Fruit fly (Drosophila melanogaster) whole organism, adult: ENCODE data around the gene CG10347.

Source experiments
- CG11617 ChIP-seq: fragments of 200-800 bp; sonication (Bioruptor generic); optimal IDR thresholded peaks from 2 replicates; lab custom pipeline; 2017; ENCODE audit warnings: mild to moderate bottlenecking, missing biosample characterization, missing genetic modification reagents, missing genetic modification characterization
- CG12768 ChIP-seq: fragments of 200-800 bp; sonication (Bioruptor generic); optimal IDR thresholded peaks from 2 replicates; lab custom pipeline; 2017; ENCODE audit warnings: missing biosample characterization, missing genetic modification characterization, mild to moderate bottlenecking, moderate library complexity, missing genetic modification reagents
- CG14711 ChIP-seq: fragments of 200-800 bp; sonication (Bioruptor generic); optimal IDR thresholded peaks from 2 replicates; lab custom pipeline; 2018; ENCODE audit warnings: missing biosample characterization, mild to moderate bottlenecking, missing genetic modification characterization, moderate library complexity
- CG1620 ChIP-seq: fragments of 200-800 bp; sonication (Bioruptor generic); optimal IDR thresholded peaks from 2 replicates; lab custom pipeline; 2016; ENCODE audit warnings: missing biosample characterization, missing genetic modification characterization
- CG33017 ChIP-seq: fragments of 200-800 bp; sonication (Bioruptor generic); optimal IDR thresholded peaks from 2 replicates; lab custom pipeline; 2018; ENCODE audit warnings: missing biosample characterization, mild to moderate bottlenecking, missing genetic modification characterization, moderate library complexity
- CG5204 ChIP-seq: fragments of 200-800 bp; sonication (Bioruptor generic); optimal IDR thresholded peaks from 2 replicates; lab custom pipeline; 2016; ENCODE audit warnings: missing biosample characterization, missing genetic modification characterization
- CG7045 ChIP-seq: fragments of 200-800 bp; sonication (Bioruptor generic); optimal IDR thresholded peaks from 2 replicates; lab custom pipeline; 2017; ENCODE audit warnings: missing biosample characterization, mild to moderate bottlenecking, missing genetic modification characterization
- CG7101 ChIP-seq: fragments of 200-800 bp; sonication (Bioruptor generic); optimal IDR thresholded peaks from 2 replicates; lab custom pipeline; 2018; ENCODE audit warnings: missing biosample characterization, mild to moderate bottlenecking, missing genetic modification characterization, moderate library complexity
- Clk ChIP-seq: fragments of 200-800 bp; sonication (Bioruptor generic); optimal IDR thresholded peaks from 2 replicates; lab custom pipeline; 2017; ENCODE audit warnings: missing biosample characterization, missing genetic modification characterization
- Crg-1 ChIP-seq: fragments of 200-800 bp; sonication (Bioruptor generic); optimal IDR thresholded peaks from 2 replicates; lab custom pipeline; 2016; ENCODE audit warnings: missing biosample characterization, missing genetic modification characterization
- Hr96 ChIP-seq: fragments of 200-800 bp; sonication (Bioruptor generic); optimal IDR thresholded peaks from 2 replicates; lab custom pipeline; 2016; ENCODE audit warnings: missing biosample characterization, missing genetic modification characterization
- Mnt ChIP-seq: fragments of 200-800 bp; sonication (Bioruptor generic); optimal IDR thresholded peaks from 2 replicates; lab custom pipeline; 2016; ENCODE audit warnings: missing biosample characterization, mild to moderate bottlenecking, missing genetic modification characterization
- bab1 ChIP-seq: fragments of 200-800 bp; sonication (Bioruptor generic); optimal IDR thresholded peaks from 3 replicates; lab custom pipeline; 2019; ENCODE audit warnings: missing biosample characterization, mild to moderate bottlenecking, missing genetic modification characterization, moderate library complexity
- cic ChIP-seq: fragments of 200-800 bp; sonication (Bioruptor generic); optimal IDR thresholded peaks from 2 replicates; lab custom pipeline; 2017; ENCODE audit warnings: missing biosample characterization, mild to moderate bottlenecking, missing genetic modification characterization, moderate library complexity
- cnc ChIP-seq, 2 experiments: fragments of >200 bp; optimal IDR thresholded peaks; 2 replicates each; lab custom pipeline; 2017
- kay ChIP-seq: fragments of 200-800 bp; sonication (Bioruptor generic); peaks from one replicate; lab custom pipeline; 2016; ENCODE audit warnings: missing biosample characterization, missing genetic modification characterization, borderline replicate concordance
- ovo ChIP-seq: fragments of 200-800 bp; sonication (Bioruptor generic); optimal IDR thresholded peaks from 2 replicates; lab custom pipeline; 2016; ENCODE audit warnings: missing biosample characterization, missing genetic modification characterization
- pad ChIP-seq: fragments of 200-800 bp; sonication (Bioruptor generic); optimal IDR thresholded peaks from 3 replicates; lab custom pipeline; 2017; ENCODE audit warnings: missing biosample characterization, missing genetic modification characterization, mild to moderate bottlenecking, moderate library complexity, missing genetic modification reagents
- tj ChIP-seq: fragments of 200-800 bp; sonication (Bioruptor generic); optimal IDR thresholded peaks from 3 replicates; lab custom pipeline; 2017; ENCODE audit warnings: missing biosample characterization, mild to moderate bottlenecking, missing genetic modification characterization, moderate library complexity
- toe ChIP-seq: fragments of 200-800 bp; sonication (Bioruptor generic); optimal IDR thresholded peaks from 2 replicates; lab custom pipeline; 2016; ENCODE audit warnings: missing biosample characterization, missing genetic modification characterization

CG10347 gene

dm6 chrX:11828336-11829007 lies 26.3 kb downstream of the CG10347 start:
- TF ChIP-seq CG14711 (tag; lab: Kevin White, UChicago) (no peak), kay (GFP tag; lab: Kevin White, UChicago) (no peak), CG11617 (GFP tag; lab: Kevin White, UChicago) (no peak), CG1620 (GFP tag; lab: Kevin White, UChicago) (no peak), toe (GFP tag; lab: Kevin White, UChicago) (no peak), CG7045 (no peak), CG12768 (no peak), tj (GFP tag; lab: Kevin White, UChicago) (no peak), ovo (GFP tag; lab: Kevin White, UChicago) (no peak), bab1 (GFP tag; lab: Kevin White, UChicago) (no peak), Crg-1 (GFP tag; lab: Kevin White, UChicago) (no peak), CG5204 (no peak), pad (GFP tag; lab: Kevin White, UChicago) (no peak), cic (GFP tag; lab: Kevin White, UChicago) (no peak)

dm6 chrX:11823003-11823402 lies 31.7 kb downstream of the CG10347 start:
- TF ChIP-seq Crg-1 (GFP tag; lab: Kevin White, UChicago) = no peak
- no peak for TF ChIP-seq pad (GFP tag; lab: Kevin White, UChicago)
- TF ChIP-seq tj (GFP tag; lab: Kevin White, UChicago) = peak; percentile 28
- peak; percentile 54 for TF ChIP-seq CG12768
- TF ChIP-seq CG7101 (tag; lab: Kevin White, UChicago) = peak; percentile 66
- peak; percentile 38 for TF ChIP-seq cic (GFP tag; lab: Kevin White, UChicago)
- TF ChIP-seq CG7045 = peak; percentile 9
- no peak for TF ChIP-seq cnc (optimal IDR thresholded peaks at IDR 0.05; lab: Kevin White, UChicago)
- no peak for TF ChIP-seq CG33017 (tag; lab: Kevin White, UChicago)
- TF ChIP-seq CG5204 = no peak
- TF ChIP-seq Mnt (GFP tag; lab: Kevin White, UChicago) = no peak
- peak; percentile 4 for TF ChIP-seq CG14711 (tag; lab: Kevin White, UChicago)
- no peak for TF ChIP-seq toe (GFP tag; lab: Kevin White, UChicago)
- peak; percentile 47 for TF ChIP-seq CG11617 (GFP tag; lab: Kevin White, UChicago)
- no peak for TF ChIP-seq Clk (GFP tag; lab: Kevin White, UChicago)
- no peak for TF ChIP-seq ovo (GFP tag; lab: Kevin White, UChicago)
- TF ChIP-seq bab1 (GFP tag; lab: Kevin White, UChicago) = peak; percentile 67
- no peak for TF ChIP-seq kay (GFP tag; lab: Kevin White, UChicago)
- TF ChIP-seq CG1620 (GFP tag; lab: Kevin White, UChicago) = peak; percentile 4
- no peak for TF ChIP-seq Hr96 (GFP tag; lab: Kevin White, UChicago)

- TF ChIP-seq pad (GFP tag; lab: Kevin White, UChicago) (no peak), cic (GFP tag; lab: Kevin White, UChicago) (peak; percentile 20), CG12768 (peak; percentile 61), CG1620 (GFP tag; lab: Kevin White, UChicago) (no peak), CG11617 (GFP tag; lab: Kevin White, UChicago) (peak; percentile 19), Clk (GFP tag; lab: Kevin White, UChicago) (no peak), CG33017 (tag; lab: Kevin White, UChicago) (no peak), CG7045 (peak; percentile 1), Hr96 (GFP tag; lab: Kevin White, UChicago) (peak; percentile 28), CG14711 (tag; lab: Kevin White, UChicago) (peak; percentile 27), bab1 (GFP tag; lab: Kevin White, UChicago) (peak; percentile 32), CG7101 (tag; lab: Kevin White, UChicago) (peak; percentile 65)
These were observed 32.8 kb downstream of the CG10347 start for dm6 chrX:11821946-11822345.

dm6 chrX:11820284-11821075 lies 34.3 kb downstream of the CG10347 start:
- TF ChIP-seq CG11617 (GFP tag; lab: Kevin White, UChicago) (peak; percentile 87), toe (GFP tag; lab: Kevin White, UChicago) (peak; percentile 80), pad (GFP tag; lab: Kevin White, UChicago) (peak; percentile 92), CG7045 (peak; percentile 78), CG12768 (peak; percentile 72), Hr96 (GFP tag; lab: Kevin White, UChicago) (peak; percentile 84), Crg-1 (GFP tag; lab: Kevin White, UChicago) (peak; percentile 54), ovo (GFP tag; lab: Kevin White, UChicago) (peak; percentile 79), CG1620 (GFP tag; lab: Kevin White, UChicago) (peak; percentile 78), cic (GFP tag; lab: Kevin White, UChicago) (peak; percentile 67), bab1 (GFP tag; lab: Kevin White, UChicago) (peak; percentile 78), tj (GFP tag; lab: Kevin White, UChicago) (peak; percentile 80), Clk (GFP tag; lab: Kevin White, UChicago) (peak; percentile 64), cnc (optimal IDR thresholded peaks at IDR 0.05; lab: Kevin White, UChicago) (no peak), CG5204 (peak; percentile 77), CG14711 (tag; lab: Kevin White, UChicago) (peak; percentile 77), Mnt (GFP tag; lab: Kevin White, UChicago) (peak; percentile 70), CG33017 (tag; lab: Kevin White, UChicago) (peak; percentile 78), kay (GFP tag; lab: Kevin White, UChicago) (peak; percentile 83), CG7101 (tag; lab: Kevin White, UChicago) (peak; percentile 91)
